Fruit fly (Drosophila melanogaster) whole organism, embryonic: ENCODE data around the gene Prp3.

Source experiments
- Ada2b ChIP-seq: fragments of 200-800 bp; sonication (Bioruptor generic); IDR thresholded peaks from 2 replicates; pipeline ENCODE4 v1.3.6; 2022; ENCODE audit warnings: missing biosample characterization, missing genetic modification characterization
- Atf3 ChIP-seq: fragments of 200-800 bp; sonication (Bioruptor generic); optimal IDR thresholded peaks from 3 replicates; lab custom pipeline; 2016; ENCODE audit warnings: missing biosample characterization, missing genetic modification characterization
- Atf6 ChIP-seq: fragments of 200-800 bp; sonication (Bioruptor generic); IDR thresholded peaks from 2 replicates; pipeline ENCODE4 v1.3.6; 2022; ENCODE audit warnings: missing biosample characterization, missing genetic modification characterization
- B-H1 ChIP-seq: fragments of 200-800 bp; sonication (Bioruptor generic); IDR thresholded peaks from 3 replicates; pipeline ENCODE4 v1.3.6; 2022; ENCODE audit warnings: missing biosample characterization, missing genetic modification characterization
- CG11085 ChIP-seq: fragments of 200-800 bp; sonication (Bioruptor generic); IDR thresholded peaks from 2 replicates; pipeline ENCODE4 v1.3.6; 2022; ENCODE audit warnings: missing biosample characterization, missing genetic modification characterization
- CG13296 ChIP-seq: fragments of 200-800 bp; sonication (Bioruptor generic); optimal IDR thresholded peaks from 3 replicates; lab custom pipeline; 2018; ENCODE audit warnings: missing biosample characterization, mild to moderate bottlenecking, missing genetic modification characterization
- CG15696 ChIP-seq: fragments of 200-800 bp; sonication (Bioruptor generic); optimal IDR thresholded peaks from 2 replicates; lab custom pipeline; 2019; ENCODE audit warnings: missing biosample characterization, mild to moderate bottlenecking, missing genetic modification characterization, moderate library complexity
- CG16863 ChIP-seq: fragments of 200-800 bp; sonication (Bioruptor generic); optimal IDR thresholded peaks from 3 replicates; lab custom pipeline; 2016; ENCODE audit warnings: missing biosample characterization, missing genetic modification characterization
- CG18262 ChIP-seq: fragments of 200-800 bp; optimal IDR thresholded peaks from 3 replicates; lab custom pipeline; 2019; ENCODE audit warnings: missing biosample characterization, mild to moderate bottlenecking, missing genetic modification characterization, moderate library complexity
- CG18599 ChIP-seq: fragments of 200-800 bp; sonication (Bioruptor generic); optimal IDR thresholded peaks from 3 replicates; lab custom pipeline; 2017; ENCODE audit warnings: missing biosample characterization, missing genetic modification characterization, mild to moderate bottlenecking, moderate library complexity, missing genetic modification reagents
- CG2889 ChIP-seq: fragments of 200-800 bp; sonication (Bioruptor generic); IDR thresholded peaks from 3 replicates; pipeline ENCODE4 v1.3.6; 2022; ENCODE audit warnings: missing biosample characterization, missing genetic modification characterization
- CG3847 ChIP-seq: fragments of 200-800 bp; sonication (Bioruptor generic); IDR thresholded peaks from 2 replicates; pipeline ENCODE4 v1.3.6; 2022; ENCODE audit warnings: missing biosample characterization, missing genetic modification characterization
- CG3995 ChIP-seq: fragments of 200-800 bp; sonication (Bioruptor generic); optimal IDR thresholded peaks from 3 replicates; lab custom pipeline; 2016; ENCODE audit warnings: missing biosample characterization, missing genetic modification characterization
- CG4360 ChIP-seq: fragments of 200-800 bp; sonication (Bioruptor generic); IDR thresholded peaks from 2 replicates; pipeline ENCODE4 v1.3.6; 2022; ENCODE audit warnings: missing biosample characterization, missing genetic modification characterization
- CG5180 ChIP-seq: fragments of 200-800 bp; sonication (Bioruptor generic); optimal IDR thresholded peaks from 3 replicates; lab custom pipeline; 2017; ENCODE audit warnings: missing biosample characterization, missing genetic modification characterization, mild to moderate bottlenecking, moderate library complexity, missing genetic modification reagents
- CG6813 ChIP-seq: fragments of 200-800 bp; sonication (Bioruptor generic); optimal IDR thresholded peaks from 2 replicates; lab custom pipeline; 2017; ENCODE audit warnings: missing biosample characterization, missing genetic modification characterization, mild to moderate bottlenecking, moderate library complexity, missing genetic modification reagents
- CG7556 ChIP-seq: fragments of 200-800 bp; sonication (Bioruptor generic); optimal IDR thresholded peaks from 2 replicates; lab custom pipeline; 2017; ENCODE audit warnings: missing biosample characterization, mild to moderate bottlenecking, missing genetic modification characterization
- CG8388 ChIP-seq: fragments of 200-800 bp; sonication (Bioruptor generic); optimal IDR thresholded peaks from 2 replicates; lab custom pipeline; 2019; ENCODE audit warnings: missing biosample characterization, mild to moderate bottlenecking, missing genetic modification characterization, moderate library complexity
- CrebB ChIP-seq: fragments of 200-800 bp; sonication (Bioruptor generic); optimal IDR thresholded peaks from 3 replicates; lab custom pipeline; 2018; ENCODE audit warnings: missing biosample characterization, mild to moderate bottlenecking, missing genetic modification characterization
- Dad ChIP-seq: fragments of 200-800 bp; sonication (Bioruptor generic); optimal IDR thresholded peaks from 3 replicates; lab custom pipeline; 2016; ENCODE audit warnings: missing biosample characterization, missing genetic modification characterization
- Dek ChIP-seq: fragments of 200-800 bp; sonication (Bioruptor generic); optimal IDR thresholded peaks from 3 replicates; lab custom pipeline; 2019; ENCODE audit warnings: missing biosample characterization, mild to moderate bottlenecking, missing genetic modification characterization, moderate library complexity
- Elba2 ChIP-seq: fragments of 200-800 bp; sonication (Bioruptor generic); optimal IDR thresholded peaks from 3 replicates; lab custom pipeline; 2016; ENCODE audit warnings: missing biosample characterization, missing genetic modification characterization
- Gug ChIP-seq: fragments of 200-800 bp; sonication (Bioruptor generic); IDR thresholded peaks from 4 replicates; pipeline ENCODE4 v1.3.6; 2022; ENCODE audit warnings: missing biosample characterization, missing genetic modification characterization
- Hsf ChIP-seq: fragments of 200-800 bp; sonication (Bioruptor generic); optimal IDR thresholded peaks from 3 replicates; lab custom pipeline; 2016; ENCODE audit warnings: missing biosample characterization, missing genetic modification characterization
- MESR4 ChIP-seq: fragments of 200-800 bp; sonication (Bioruptor generic); optimal IDR thresholded peaks from 2 replicates; lab custom pipeline; 2018; ENCODE audit warnings: missing biosample characterization, mild to moderate bottlenecking, missing genetic modification characterization, moderate library complexity
- NC2α ChIP-seq: fragments of 200-800 bp; sonication (Bioruptor generic); optimal IDR thresholded peaks from 2 replicates; lab custom pipeline; 2016; ENCODE audit warnings: missing biosample characterization, missing genetic modification characterization
- Nf-YC ChIP-seq: fragments of 200-800 bp; optimal IDR thresholded peaks from 3 replicates; lab custom pipeline; 2019; ENCODE audit warnings: missing biosample characterization, mild to moderate bottlenecking, missing genetic modification characterization, moderate library complexity
- NfI ChIP-seq: fragments of 200-800 bp; sonication (Bioruptor generic); optimal IDR thresholded peaks from 3 replicates; lab custom pipeline; 2018; ENCODE audit warnings: missing biosample characterization, mild to moderate bottlenecking, missing genetic modification characterization, moderate library complexity
- Optix ChIP-seq: fragments of 200-800 bp; sonication (Bioruptor generic); IDR thresholded peaks from 3 replicates; pipeline ENCODE4 v1.3.6; 2022; ENCODE audit warnings: missing biosample characterization, missing genetic modification characterization
- Rfx ChIP-seq: fragments of 200-800 bp; sonication (Bioruptor generic); IDR thresholded peaks from 2 replicates; pipeline ENCODE4 v1.3.6; 2022; ENCODE audit warnings: missing biosample characterization, missing genetic modification characterization
- ac ChIP-seq: fragments of 200-800 bp; sonication (Bioruptor generic); optimal IDR thresholded peaks from 3 replicates; lab custom pipeline; 2017; ENCODE audit warnings: missing biosample characterization, mild to moderate bottlenecking, missing genetic modification characterization
- aop ChIP-seq: fragments of 200-800 bp; sonication (Bioruptor generic); IDR thresholded peaks from 2 replicates; pipeline ENCODE4 v1.3.6; 2022; ENCODE audit warnings: missing biosample characterization, missing genetic modification characterization
- bigmax ChIP-seq: fragments of 200-800 bp; sonication (Bioruptor generic); optimal IDR thresholded peaks from 2 replicates; lab custom pipeline; 2018; ENCODE audit warnings: missing biosample characterization, mild to moderate bottlenecking, missing genetic modification characterization
- cas ChIP-seq: fragments of 200-800 bp; sonication (Bioruptor generic); IDR thresholded peaks from 2 replicates; pipeline ENCODE4 v1.3.6; 2022; ENCODE audit warnings: missing biosample characterization, missing genetic modification characterization
- emc ChIP-seq: fragments of 200-800 bp; sonication (Bioruptor generic); optimal IDR thresholded peaks from 2 replicates; lab custom pipeline; 2016; ENCODE audit warnings: missing biosample characterization, missing genetic modification characterization
- fd96Cb ChIP-seq: fragments of 200-800 bp; sonication (Bioruptor generic); optimal IDR thresholded peaks from 2 replicates; lab custom pipeline; 2018; ENCODE audit warnings: missing biosample characterization, mild to moderate bottlenecking, missing genetic modification characterization, moderate library complexity
- h ChIP-seq: fragments of >200 bp; optimal IDR thresholded peaks from 2 replicates; lab custom pipeline; 2017
- insv ChIP-seq, 2 experiments: fragments of 200-800 bp; sonication (Bioruptor generic); optimal IDR thresholded peaks; 3 replicates each; lab custom pipeline; 2016 to 2018; ENCODE audit warnings: missing biosample characterization in 2 of 2, missing genetic modification characterization in 2 of 2
- jumu ChIP-seq: fragments of 200-800 bp; sonication (Bioruptor generic); optimal IDR thresholded peaks from 3 replicates; lab custom pipeline; 2016; ENCODE audit warnings: missing biosample characterization, missing genetic modification characterization
- kah ChIP-seq: fragments of 200-800 bp; sonication (Bioruptor generic); optimal IDR thresholded peaks from 2 replicates; lab custom pipeline; 2018; ENCODE audit warnings: missing biosample characterization, mild to moderate bottlenecking, missing genetic modification characterization
- mirr ChIP-seq: fragments of 200-800 bp; sonication (Bioruptor generic); optimal IDR thresholded peaks from 3 replicates; lab custom pipeline; 2018; ENCODE audit warnings: missing biosample characterization, mild to moderate bottlenecking, missing genetic modification characterization
- otp ChIP-seq: fragments of 200-800 bp; sonication (Bioruptor generic); IDR thresholded peaks from 3 replicates; pipeline ENCODE4, ENCODE4 v1.3.6; 2022; ENCODE audit warnings: missing biosample characterization, missing genetic modification characterization
- pfk ChIP-seq: fragments of 200-800 bp; sonication (Bioruptor generic); optimal IDR thresholded peaks from 2 replicates; lab custom pipeline; 2018; ENCODE audit warnings: missing biosample characterization, mild to moderate bottlenecking, missing genetic modification characterization, moderate library complexity
- rib ChIP-seq: fragments of 200-800 bp; sonication (Bioruptor generic); IDR thresholded peaks from 2 replicates; pipeline ENCODE4 v1.3.6; 2022; ENCODE audit warnings: missing biosample characterization, missing genetic modification characterization
- row ChIP-seq: fragments of 200-800 bp; sonication (Bioruptor generic); IDR thresholded peaks from 3 replicates; pipeline ENCODE4 v1.3.6; 2022; ENCODE audit warnings: missing biosample characterization, missing genetic modification characterization
- sens ChIP-seq: fragments of 200-800 bp; sonication (Bioruptor generic); peaks from one replicate; lab custom pipeline; 2016; ENCODE audit warnings: missing biosample characterization, missing genetic modification characterization
- trem ChIP-seq: fragments of 200-800 bp; optimal IDR thresholded peaks from 3 replicates; lab custom pipeline; 2019; ENCODE audit warnings: missing biosample characterization, mild to moderate bottlenecking, missing genetic modification characterization, moderate library complexity
- twi ChIP-seq: fragments of 200-800 bp; optimal IDR thresholded peaks from 2 replicates; lab custom pipeline; 2019; ENCODE audit warnings: missing biosample characterization, mild to moderate bottlenecking, missing genetic modification characterization, moderate library complexity
- zfh2 ChIP-seq: fragments of 200-800 bp; sonication (Bioruptor generic); optimal IDR thresholded peaks from 2 replicates; lab custom pipeline; 2016; ENCODE audit warnings: missing biosample characterization, missing genetic modification characterization

Prp3 gene

dm6 chr3L:19870843-19871666 is 39.0 kb upstream of the Prp3 start, which contains the start of the genes Rab8 and Usp32 (continued):
- TF ChIP-seq aop (GFP tag; lab: Robert Waterston, UW) (no peak), Gug (no peak), CG5180 (peak; percentile 7), CG16863 (GFP tag; lab: Kevin White, UChicago) (peak; percentile 65), jumu (GFP tag; lab: Kevin White, UChicago) (peak; percentile 66), Atf6 (GFP tag; lab: Robert Waterston, UW) (0 out of 2 replicates have a peak, but pooled peaks have one; percentile 37), CG3995 (peak; percentile 29), B-H1 (no peak), emc (GFP tag; lab: Kevin White, UChicago) (peak; percentile 25), CG4360 (GFP tag; lab: Robert Waterston, UW) (peak; percentile 57; the same call in 1 of the 2 replicates), Hsf (GFP tag; lab: Kevin White, UChicago) (peak; percentile 52), Optix (0 out of 3 replicates have a peak, but pooled peaks have one; percentile 43), Atf3 (peak; percentile 25), cas (GFP tag; lab: Robert Waterston, UW) (peak; percentile 48; the same call in 1 of the 2 replicates), Dad (peak; percentile 72), insv (GFP tag; optimal IDR thresholded peaks at IDR 0.05; lab: Kevin White, UChicago) (peak in 1 of 2 experiments; percentile 63), Dek (tag; lab: Kevin White, UChicago) (peak; percentile 30), Elba2 (GFP tag; lab: Kevin White, UChicago) (peak; percentile 53), otp (GFP tag; lab: Robert Waterston, UW) (0 out of 3 replicates have a peak, but pooled peaks have one; percentile 38), CG18599 (GFP tag; lab: Kevin White, UChicago) (peak; percentile 86), CG13296 (GFP tag; lab: Kevin White, UChicago) (peak; percentile 64), CG15696 (tag; lab: Kevin White, UChicago) (peak; percentile 9), ac (peak; percentile 5), Ada2b (GFP tag; lab: Robert Waterston, UW) (peak; percentile 32; the same call in 1 of the 2 replicates), fd96Cb (tag; lab: Kevin White, UChicago) (no peak), CG6813 (GFP tag; lab: Kevin White, UChicago) (no peak), Rfx (GFP tag; lab: Robert Waterston, UW) (peak; percentile 86), MESR4 (GFP tag; lab: Kevin White, UChicago) (peak; percentile 96), CG2889 (GFP tag; lab: Robert Waterston, UW) (no peak), NC2α (GFP tag; lab: Kevin White, UChicago) (peak; percentile 49), kah (GFP tag; lab: Kevin White, UChicago) (peak; percentile 8), CG8388 (GFP tag; lab: Kevin White, UChicago) (peak; percentile 16), sens (GFP tag; lab: Kevin White, UChicago) (peak; percentile 78), CrebB (tag; lab: Kevin White, UChicago) (peak; percentile 48), CG7556 (GFP tag; lab: Kevin White, UChicago) (peak; percentile 11), bigmax (GFP tag; lab: Kevin White, UChicago) (peak; percentile 40), mirr (GFP tag; lab: Kevin White, UChicago) (peak; percentile 49), rib (GFP tag; lab: Robert Waterston, UW) (peak; percentile 48), trem (tag; lab: Kevin White, UChicago) (peak; percentile 84), CG11085 (peak; percentile 44; the same call in 1 of the 2 replicates), CG3847 (GFP tag; lab: Robert Waterston, UW) (peak; percentile 88), zfh2 (GFP tag; lab: Kevin White, UChicago) (peak; percentile 76), pfk (GFP tag; lab: Kevin White, UChicago) (peak; percentile 57), Nf-YC (tag; lab: Kevin White, UChicago) (no peak), h (lab: Kevin White, UChicago) (no peak), NfI (peak; percentile 72), CG18262 (tag; lab: Kevin White, UChicago) (peak; percentile 42), row (GFP tag; lab: Robert Waterston, UW) (0 out of 3 replicates have a peak, but pooled peaks have one; percentile 34), twi (tag; lab: Kevin White, UChicago) (peak; percentile 40)
